Worm (Caenorhabditis elegans) whole organism, midembryonic: ENCODE results near the gene B0212.3.

Experiments
- T22C8.4 ChIP-seq: fragments of 200-800 bp; sonication (Bioruptor generic); IDR thresholded peaks from 2 replicates; pipeline ENCODE4 v1.3.6; 2022; ENCODE audit warnings: missing genetic modification characterization, missing compliant biosample characterization
- cog-1 ChIP-seq: sonication (generic microtip); optimal IDR thresholded peaks from 2 replicates; lab custom pipeline; 2016; ENCODE audit warnings: missing genetic modification characterization, missing compliant biosample characterization
- flt-1 ChIP-seq: fragments of 200-800 bp; sonication (Bioruptor generic); IDR thresholded peaks from 2 replicates; pipeline ENCODE4 v1.3.6; 2022; ENCODE audit warnings: missing genetic modification characterization, missing compliant biosample characterization
- klf-2 ChIP-seq: fragments of 200-800 bp; sonication (Bioruptor generic); conservative IDR thresholded peaks from 2 replicates; pipeline ENCODE4 v1.3.6; 2022; ENCODE audit warnings: missing genetic modification reagents, missing genetic modification characterization, missing compliant biosample characterization
- med-1 ChIP-seq: sonication (generic microtip); optimal IDR thresholded peaks from 2 replicates; lab custom pipeline; 2017; ENCODE audit warnings: missing genetic modification characterization, mild to moderate bottlenecking, missing compliant biosample characterization, antibody characterized with exemption, missing genetic modification reagents; ENCODE audit not compliant: insufficient read depth
- ref-1 ChIP-seq: fragments of 200-800 bp; sonication (Bioruptor generic); conservative IDR thresholded peaks from 2 replicates; pipeline ENCODE4 v1.3.6; 2022; ENCODE audit warnings: missing genetic modification reagents, missing genetic modification characterization, missing compliant biosample characterization
- tab-1 ChIP-seq: fragments of 200-800 bp; sonication (Bioruptor generic); IDR thresholded peaks from 2 replicates; pipeline ENCODE4 v1.3.6; 2022; ENCODE audit warnings: missing genetic modification characterization, missing compliant biosample characterization
- ztf-23 ChIP-seq: fragments of 200-800 bp; sonication (Bioruptor generic); IDR thresholded peaks from 2 replicates; pipeline ENCODE4 v1.3.6; 2022; ENCODE audit warnings: missing genetic modification reagents, missing genetic modification characterization, missing compliant biosample characterization
- ztf-29 ChIP-seq: fragments of 200-800 bp; sonication (Bioruptor generic); IDR thresholded peaks from 2 replicates; pipeline ENCODE4 v1.3.6; 2022; ENCODE audit warnings: missing genetic modification reagents, missing genetic modification characterization, missing compliant biosample characterization

DNA sequence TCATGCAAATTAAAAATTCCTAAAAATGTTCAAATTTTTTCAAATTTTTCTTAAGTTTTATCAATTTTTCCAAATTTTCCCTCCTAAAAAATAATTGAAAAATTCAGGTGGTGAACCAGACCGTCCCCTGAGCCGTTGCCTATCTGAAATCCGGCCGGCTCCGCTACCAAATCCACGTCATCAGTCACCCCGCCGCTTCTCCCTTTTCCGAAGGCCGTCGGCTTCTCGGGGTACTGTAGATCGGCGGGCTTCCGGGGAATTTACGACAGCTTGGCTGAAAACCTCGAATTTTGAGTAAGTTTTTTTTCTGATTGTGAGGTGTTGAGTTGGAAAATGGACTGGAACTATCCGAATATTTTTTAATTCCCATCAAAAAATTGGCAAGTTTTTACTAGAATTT is 30.6 kb downstream of the B0212.3 start:
- TF ChIP-seq ref-1 (no peak), cog-1 (tag; lab: Kevin White, UChicago) (no peak), med-1 (GFP tag; lab: Kevin White, UChicago) (no peak), ztf-29 (no peak), flt-1 (GFP tag; lab: Robert Waterston, UW) (no peak), klf-2 (GFP tag; lab: Robert Waterston, UW) (no peak), T22C8.4 (GFP tag; lab: Robert Waterston, UW) (no peak), tab-1 (GFP tag; lab: Robert Waterston, UW) (no peak), ztf-23 (GFP tag; lab: Robert Waterston, UW) (no peak)
